Worm (Caenorhabditis elegans) whole organism, mixed stage, embryonic: ENCODE data around the gene ZK512.8.

Source experiments
- M03D4.4 ChIP-seq: sonication (generic microtip); optimal IDR thresholded peaks from 2 replicates; lab custom pipeline; 2017; ENCODE audit warnings: mild to moderate bottlenecking, missing genetic modification characterization, missing compliant biosample characterization
- bed-3 ChIP-seq: fragments of 200-800 bp; sonication (Bioruptor generic); optimal IDR thresholded peaks from 3 replicates; lab custom pipeline; 2018; ENCODE audit warnings: mild to moderate bottlenecking, missing genetic modification characterization, moderate library complexity, missing compliant biosample characterization
- blmp-1 ChIP-seq: fragments of 150-350 bp; optimal IDR thresholded peaks from 2 replicates; lab custom pipeline; 2014; ENCODE audit warnings: missing biosample characterization, missing genetic modification characterization
- lin-13 ChIP-seq: fragments of 150-350 bp; optimal IDR thresholded peaks from 2 replicates; lab custom pipeline; 2014; ENCODE audit warnings: missing biosample characterization, missing genetic modification characterization
- nhr-237 ChIP-seq: fragments of 150-350 bp; optimal IDR thresholded peaks from 2 replicates; lab custom pipeline; 2014; ENCODE audit warnings: missing biosample characterization, missing genetic modification characterization
- sptf-1 ChIP-seq: sonication (generic microtip); optimal IDR thresholded peaks from 2 replicates; lab custom pipeline; 2017; ENCODE audit warnings: mild to moderate bottlenecking, missing genetic modification characterization, moderate library complexity, missing compliant biosample characterization
- unc-62 ChIP-seq: fragments of 150-350 bp; optimal IDR thresholded peaks from 2 replicates; lab custom pipeline; 2014; ENCODE audit warnings: missing biosample characterization, missing genetic modification reagents, missing genetic modification characterization

DNA sequence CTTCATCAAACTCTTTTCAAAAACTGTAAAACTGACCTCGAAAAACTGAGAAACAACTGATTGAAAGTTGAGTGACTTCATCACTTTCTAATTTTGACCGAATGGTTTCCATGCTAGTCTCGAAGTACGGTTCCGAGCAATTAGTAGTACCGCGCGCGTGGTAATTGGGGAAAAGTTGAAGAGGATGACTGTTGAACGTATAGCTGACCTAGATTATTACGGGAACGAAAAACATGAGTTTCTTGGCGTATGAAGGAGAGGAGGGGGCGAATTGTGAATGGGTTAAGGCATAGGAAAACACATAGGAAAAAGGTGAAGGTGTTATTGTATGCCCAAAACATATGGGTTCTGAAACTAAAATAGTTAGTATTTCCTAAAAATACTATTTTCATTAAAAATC, 15.7 kb downstream of the ZK512.8 start, which contains the start of gene ptr-9:
- TF ChIP-seq nhr-237 (tag; lab: Kevin White, UChicago) = no peak
- TF ChIP-seq bed-3 (GFP tag; lab: Kevin White, UChicago) = no peak
- no peak for TF ChIP-seq lin-13 (tag; lab: Kevin White, UChicago)
- TF ChIP-seq M03D4.4 = no peak
- no peak for TF ChIP-seq unc-62 (GFP tag; lab: Kevin White, UChicago)
- no peak for TF ChIP-seq sptf-1 (tag; lab: Kevin White, UChicago)
- no peak for TF ChIP-seq blmp-1
